Fruit fly (Drosophila melanogaster): ENCODE data around the gene Cyp303a1.

Gene Cyp303a1

dm6 chr2L:16284306-16285299, 9.4 kb upstream of the Cyp303a1 start:
- TF ChIP-seq CG9705 (GFP tag; optimal IDR thresholded peaks at IDR 0.05) (peak; percentile 57), Sp1 (GFP tag; optimal IDR thresholded peaks at IDR 0.05) (peak; percentile 64), OdsH (GFP tag; optimal IDR thresholded peaks at IDR 0.05) (peak; percentile 54), pan (optimal IDR thresholded peaks at IDR 0.05) (no peak), sv (GFP tag; optimal IDR thresholded peaks at IDR 0.05) (no peak), jim (GFP tag; optimal IDR thresholded peaks at IDR 0.05) (peak; percentile 59), usp (GFP tag; optimal IDR thresholded peaks at IDR 0.05) (no peak), Vsx2 (GFP tag; optimal IDR thresholded peaks at IDR 0.05; ENCODE audit: partially characterized antibody) (peak; percentile 56), fru (GFP tag; optimal IDR thresholded peaks at IDR 0.05) (peak; percentile 50), foxo (GFP tag; optimal IDR thresholded peaks at IDR 0.05) (peak; percentile 49 to 63), h (GFP tag; optimal IDR thresholded peaks at IDR 0.05) (peak; percentile 75), GATAd (GFP tag; optimal IDR thresholded peaks at IDR 0.05) (no peak), rgr (GFP tag; optimal IDR thresholded peaks at IDR 0.05) (peak; percentile 69), Hr83 (GFP tag; optimal IDR thresholded peaks at IDR 0.05; ENCODE audit: poor library complexity, severe bottlenecking) (peak; percentile 61), woc (GFP tag; optimal IDR thresholded peaks at IDR 0.05) (peak; percentile 36), dl (GFP tag; optimal IDR thresholded peaks at IDR 0.05; ENCODE audit: insufficient read depth in 1 of 2, partially characterized antibody in 2 of 2) (peak; percentile 54 to 57), dmrt93B (GFP tag; optimal IDR thresholded peaks at IDR 0.05) (peak; percentile 54), CrebA (GFP tag; optimal IDR thresholded peaks at IDR 0.05; ENCODE audit: borderline replicate concordance) (peak; percentile 82), Myc (optimal IDR thresholded peaks at IDR 0.05) (peak; percentile 32), ey (GFP tag; optimal IDR thresholded peaks at IDR 0.05) (peak; percentile 68), N (GFP tag; optimal IDR thresholded peaks at IDR 0.05) (peak; percentile 33), Rel (GFP tag; optimal IDR thresholded peaks at IDR 0.05) (peak; percentile 84), Rel (tag; optimal IDR thresholded peaks at IDR 0.05) (peak; percentile 70), Dif (GFP tag; optimal IDR thresholded peaks at IDR 0.05; ENCODE audit: partially characterized antibody) (peak; percentile 90), Abd-B (GFP tag; optimal IDR thresholded peaks at IDR 0.05) (peak; percentile 55), brk (GFP tag; optimal IDR thresholded peaks at IDR 0.05) (peak; percentile 80), Dfd (GFP tag; optimal IDR thresholded peaks at IDR 0.05) (no peak), br (GFP tag; optimal IDR thresholded peaks at IDR 0.05) (peak; percentile 69), dsf (GFP tag; optimal IDR thresholded peaks at IDR 0.05; ENCODE audit: borderline replicate concordance) (no peak), psq (GFP tag; optimal IDR thresholded peaks at IDR 0.05) (peak; percentile 67), Hnf4 (GFP tag; optimal IDR thresholded peaks at IDR 0.05) (peak; percentile 67), HLH106 (tag; optimal IDR thresholded peaks at IDR 0.05) (peak; percentile 62), Hr78 (GFP tag; optimal IDR thresholded peaks at IDR 0.05) (no peak), sage (GFP tag; optimal IDR thresholded peaks at IDR 0.05) (peak; percentile 75)

- TF ChIP-seq dl (GFP tag; optimal IDR thresholded peaks at IDR 0.05; ENCODE audit: insufficient read depth in 1 of 2, partially characterized antibody in 2 of 2) (peak in 1 of 2 experiments; percentile 33), Hr78 (GFP tag; optimal IDR thresholded peaks at IDR 0.05) (no peak), Hnf4 (GFP tag; optimal IDR thresholded peaks at IDR 0.05) (peak; percentile 84), tai (GFP tag; optimal IDR thresholded peaks at IDR 0.05) (peak; percentile 71), pan (optimal IDR thresholded peaks at IDR 0.05) (no peak), Dif (GFP tag; optimal IDR thresholded peaks at IDR 0.05; ENCODE audit: partially characterized antibody) (peak; percentile 39), h (GFP tag; optimal IDR thresholded peaks at IDR 0.05) (peak; percentile 91), dsf (GFP tag; optimal IDR thresholded peaks at IDR 0.05; ENCODE audit: borderline replicate concordance) (peak; percentile 11), ey (GFP tag; optimal IDR thresholded peaks at IDR 0.05) (peak; percentile 89), psq (GFP tag; optimal IDR thresholded peaks at IDR 0.05) (peak; percentile 74), N (GFP tag; optimal IDR thresholded peaks at IDR 0.05) (no peak), HLH106 (tag; optimal IDR thresholded peaks at IDR 0.05) (peak; percentile 92), OdsH (GFP tag; optimal IDR thresholded peaks at IDR 0.05) (peak; percentile 80), Sp1 (GFP tag; optimal IDR thresholded peaks at IDR 0.05) (peak; percentile 89), Myc (optimal IDR thresholded peaks at IDR 0.05) (no peak), Vsx2 (GFP tag; optimal IDR thresholded peaks at IDR 0.05; ENCODE audit: partially characterized antibody) (no peak), usp (GFP tag; optimal IDR thresholded peaks at IDR 0.05) (no peak), brk (GFP tag; optimal IDR thresholded peaks at IDR 0.05) (peak; percentile 37), Abd-B (GFP tag; optimal IDR thresholded peaks at IDR 0.05) (no peak), Rel (GFP tag; optimal IDR thresholded peaks at IDR 0.05) (no peak), Rel (tag; optimal IDR thresholded peaks at IDR 0.05) (peak; percentile 56), lola (GFP tag; optimal IDR thresholded peaks at IDR 0.05) (no peak), foxo (GFP tag; optimal IDR thresholded peaks at IDR 0.05) (peak; percentile 33 to 89), GATAd (GFP tag; optimal IDR thresholded peaks at IDR 0.05) (peak; percentile 2), br (GFP tag; optimal IDR thresholded peaks at IDR 0.05) (peak; percentile 90), Dfd (GFP tag; optimal IDR thresholded peaks at IDR 0.05) (no peak), CG9705 (GFP tag; optimal IDR thresholded peaks at IDR 0.05) (peak; percentile 63), rgr (GFP tag; optimal IDR thresholded peaks at IDR 0.05) (peak; percentile 91), sv (GFP tag; optimal IDR thresholded peaks at IDR 0.05) (peak; percentile 51), Hr83 (GFP tag; optimal IDR thresholded peaks at IDR 0.05; ENCODE audit: poor library complexity, severe bottlenecking) (no peak), woc (GFP tag; optimal IDR thresholded peaks at IDR 0.05) (no peak), jim (GFP tag; optimal IDR thresholded peaks at IDR 0.05) (no peak), CG32264 (GFP tag; optimal IDR thresholded peaks at IDR 0.05) (peak; percentile 83), Mio (GFP tag; optimal IDR thresholded peaks at IDR 0.05) (peak; percentile 17), CrebA (GFP tag; optimal IDR thresholded peaks at IDR 0.05; ENCODE audit: borderline replicate concordance) (peak; percentile 48), Jra (GFP tag; optimal IDR thresholded peaks at IDR 0.05) (peak; percentile 60), dmrt93B (GFP tag; optimal IDR thresholded peaks at IDR 0.05) (peak; percentile 72), sage (GFP tag; optimal IDR thresholded peaks at IDR 0.05) (peak; percentile 77)
Measured at dm6 chr2L:16285692-16286359, 8.2 kb upstream of the Cyp303a1 start.
